Worm (Caenorhabditis elegans) whole organism, late embryonic: ENCODE measurements around the gene srh-46.

Experiments
- F13H6.1 ChIP-seq: sonication (generic microtip); optimal IDR thresholded peaks from 2 replicates; lab custom pipeline; 2016; ENCODE audit warnings: missing genetic modification characterization, missing compliant biosample characterization
- K02D7.2 ChIP-seq: sonication (generic microtip); optimal IDR thresholded peaks from 2 replicates; lab custom pipeline; 2017; ENCODE audit warnings: mild to moderate bottlenecking, missing genetic modification characterization, missing compliant biosample characterization
- T23F11.4 ChIP-seq: fragments of 200-800 bp; sonication (Bioruptor generic); optimal IDR thresholded peaks from 2 replicates; lab custom pipeline; 2018; ENCODE audit warnings: mild to moderate bottlenecking, missing genetic modification characterization, missing compliant biosample characterization
- Y22D7AL.16 ChIP-seq: sonication (generic microtip); optimal IDR thresholded peaks from 2 replicates; lab custom pipeline; 2016; ENCODE audit warnings: missing genetic modification characterization, missing compliant biosample characterization
- ahr-1 ChIP-seq: sonication (generic microtip); optimal IDR thresholded peaks from 2 replicates; lab custom pipeline; 2016; ENCODE audit warnings: missing genetic modification characterization, missing compliant biosample characterization
- ceh-18 ChIP-seq: sonication (generic microtip); optimal IDR thresholded peaks from 2 replicates; lab custom pipeline; 2016; ENCODE audit warnings: missing genetic modification characterization, missing compliant biosample characterization
- ceh-24 ChIP-seq: sonication (generic microtip); optimal IDR thresholded peaks from 2 replicates; lab custom pipeline; 2016; ENCODE audit warnings: mild to moderate bottlenecking, missing genetic modification characterization, missing compliant biosample characterization
- ceh-6 ChIP-seq: fragments of 200-800 bp; sonication (Bioruptor generic); optimal IDR thresholded peaks from 2 replicates; lab custom pipeline; 2018; ENCODE audit warnings: mild to moderate bottlenecking, missing genetic modification characterization, missing compliant biosample characterization
- dve-1 ChIP-seq: sonication (generic microtip); optimal IDR thresholded peaks from 2 replicates; lab custom pipeline; 2017; ENCODE audit warnings: antibody characterized with exemption, mild to moderate bottlenecking, missing genetic modification characterization, missing compliant biosample characterization
- eyg-1 ChIP-seq: sonication (generic microtip); optimal IDR thresholded peaks from 2 replicates; lab custom pipeline; 2016; ENCODE audit warnings: missing genotype, missing genetic modification characterization, missing compliant biosample characterization
- fkh-10 ChIP-seq: fragments of 150-350 bp; optimal IDR thresholded peaks from 2 replicates; lab custom pipeline; 2014; ENCODE audit warnings: missing biosample characterization, missing genetic modification reagents, missing genetic modification characterization
- hlh-6 ChIP-seq: sonication (generic microtip); optimal IDR thresholded peaks from 2 replicates; lab custom pipeline; 2016; ENCODE audit warnings: missing genotype, missing genetic modification characterization, missing compliant biosample characterization
- hlh-8 ChIP-seq: sonication (generic microtip); optimal IDR thresholded peaks from 2 replicates; lab custom pipeline; 2016; ENCODE audit warnings: missing genotype, missing genetic modification characterization, missing compliant biosample characterization
- nhr-11 ChIP-seq: fragments of 150-350 bp; optimal IDR thresholded peaks from 2 replicates; lab custom pipeline; 2014; ENCODE audit warnings: missing biosample characterization, missing genetic modification characterization
- pax-1 ChIP-seq: fragments of 150-350 bp; optimal IDR thresholded peaks from 2 replicates; lab custom pipeline; 2014; ENCODE audit warnings: missing biosample characterization, missing genetic modification characterization
- pha-4 ChIP-seq: fragments of 150-350 bp; optimal IDR thresholded peaks from 2 replicates; lab custom pipeline; 2018; ENCODE audit warnings: missing biosample characterization, missing genetic modification reagents, missing genetic modification characterization
- sox-2 ChIP-seq: fragments of 200-800 bp; sonication (Bioruptor generic); IDR thresholded peaks from 2 replicates; pipeline ENCODE4 v1.3.6; 2022; ENCODE audit warnings: missing genetic modification reagents, missing genetic modification characterization, missing compliant biosample characterization
- sox-4 ChIP-seq: sonication (generic microtip); optimal IDR thresholded peaks from 2 replicates; lab custom pipeline; 2017; ENCODE audit warnings: mild to moderate bottlenecking, missing genetic modification characterization, inconsistent platforms, missing compliant biosample characterization
- tbx-2 ChIP-seq: sonication (generic microtip); optimal IDR thresholded peaks from 2 replicates; lab custom pipeline; 2016; ENCODE audit warnings: missing genetic modification characterization, missing compliant biosample characterization
- unc-3 ChIP-seq, 2 experiments: fragments of 200-800 bp in 1 of 2; sonication (Bioruptor generic) in 1 of 2; sonication (generic microtip) in 1 of 2; conservative IDR thresholded peaks in 1 of 2; optimal IDR thresholded peaks in 1 of 2; 2 replicates each; pipeline versions ENCODE4 v1.3.6 to Lab custom; 2016 to 2022; ENCODE audit warnings: missing compliant biosample characterization in 2 of 2, missing genetic modification characterization in 2 of 2, missing genetic modification reagents in 1 of 2
- unc-42 ChIP-seq: sonication (generic microtip); optimal IDR thresholded peaks from 2 replicates; lab custom pipeline; 2016; ENCODE audit warnings: missing genotype, missing genetic modification characterization, missing compliant biosample characterization
- ztf-16 ChIP-seq: sonication (generic microtip); optimal IDR thresholded peaks from 2 replicates; lab custom pipeline; 2017; ENCODE audit warnings: missing genetic modification characterization, missing compliant biosample characterization

Gene srh-46

ce11 chrV:11258896-11259295, 43.8 kb downstream of the srh-46 start, which contains the start of gene lgc-36:
TSS of gene lgc-36 (minus strand) at chrV:11258996.
- TF ChIP-seq Y22D7AL.16 (tag; lab: Kevin White, UChicago) = no peak
- TF ChIP-seq dve-1 (tag; lab: Kevin White, UChicago) = no peak
- TF ChIP-seq ahr-1 (tag; lab: Kevin White, UChicago) = no peak

- TF ChIP-seq eyg-1 (tag; lab: Kevin White, UChicago) (no peak), hlh-6 (no peak), Y22D7AL.16 (tag; lab: Kevin White, UChicago) (no peak), nhr-11 (tag; lab: Kevin White, UChicago) (no peak), unc-3 (GFP tag; conservative IDR thresholded peaks at IDR 0.05; lab: Robert Waterston, UW) (no peak), unc-3 (tag; optimal IDR thresholded peaks at IDR 0.05; lab: Kevin White, UChicago) (no peak), hlh-8 (tag; lab: Kevin White, UChicago) (no peak), K02D7.2 (tag; lab: Kevin White, UChicago) (no peak), ztf-16 (tag; lab: Kevin White, UChicago) (no peak), T23F11.4 (no peak)
- TF ChIP-seq, all 69 proteins: peak for 0
Measured at ce11 chrV:11254980-11255379, 47.7 kb downstream of the srh-46 start, which contains the start of gene srsx-31. TSS of gene srsx-31 (minus strand) at chrV:11255080.

- no peak for TF ChIP-seq sox-2
Measured at ce11 chrV:11252429-11252828, 50.3 kb downstream of the srh-46 start, which contains the start of gene srsx-33. TSS of gene srsx-33 (minus strand) at chrV:11252529.

ce11 chrV:11251798-11252197, 50.9 kb downstream of the srh-46 start:
- TF ChIP-seq unc-42 (no peak), pha-4 (no peak), ceh-6 (GFP tag; lab: Kevin White, UChicago) (no peak), ceh-18 (tag; lab: Kevin White, UChicago) (no peak), T23F11.4 (no peak), sox-4 (tag; lab: Kevin White, UChicago) (no peak), pax-1 (no peak), eyg-1 (tag; lab: Kevin White, UChicago) (no peak), tbx-2 (tag; lab: Kevin White, UChicago) (no peak), ceh-24 (tag; lab: Kevin White, UChicago) (no peak), hlh-8 (tag; lab: Kevin White, UChicago) (no peak), fkh-10 (GFP tag; lab: Kevin White, UChicago) (no peak), F13H6.1 (no peak)
